Fruit fly (Drosophila melanogaster) whole organism, prepupa: ENCODE results near the gene CG10428.

ENCODE experiments used
- CG11902 ChIP-seq: fragments of 200-800 bp; sonication (Bioruptor generic); optimal IDR thresholded peaks from 3 replicates; lab custom pipeline; 2016; ENCODE audit warnings: missing biosample characterization, missing genetic modification characterization
- CG16779 ChIP-seq: fragments of 200-800 bp; sonication (Bioruptor generic); optimal IDR thresholded peaks from 3 replicates; lab custom pipeline; 2017; ENCODE audit warnings: missing biosample characterization, mild to moderate bottlenecking, missing genetic modification characterization
- CG3919 ChIP-seq: fragments of 200-800 bp; sonication (Bioruptor generic); optimal IDR thresholded peaks from 3 replicates; lab custom pipeline; 2016; ENCODE audit warnings: missing biosample characterization, missing genetic modification characterization
- CG8119 ChIP-seq: fragments of 200-800 bp; sonication (Bioruptor generic); IDR thresholded peaks from 3 replicates; pipeline ENCODE4 v1.3.6; 2022; ENCODE audit warnings: missing biosample characterization, missing genetic modification characterization
- Eip93F ChIP-seq: fragments of 200-800 bp; sonication (Bioruptor generic); optimal IDR thresholded peaks from 2 replicates; lab custom pipeline; 2016; ENCODE audit warnings: missing biosample characterization, mild to moderate bottlenecking, missing genetic modification characterization
- Hr39 ChIP-seq: fragments of 200-800 bp; sonication (Bioruptor generic); optimal IDR thresholded peaks from 2 replicates; lab custom pipeline; 2016; ENCODE audit warnings: missing biosample characterization, missing genetic modification characterization
- Met ChIP-seq: fragments of 200-800 bp; sonication (Bioruptor generic); optimal IDR thresholded peaks from 3 replicates; lab custom pipeline; 2016; ENCODE audit warnings: missing biosample characterization, missing genetic modification characterization
- Sox14 ChIP-seq: fragments of 200-800 bp; sonication (Bioruptor generic); optimal IDR thresholded peaks from 3 replicates; lab custom pipeline; 2016; ENCODE audit warnings: missing biosample characterization, missing genetic modification characterization
- Sox15 ChIP-seq: fragments of 200-800 bp; sonication (Bioruptor generic); optimal IDR thresholded peaks from 3 replicates; lab custom pipeline; 2016; ENCODE audit warnings: missing biosample characterization, missing genetic modification characterization
- esn ChIP-seq: fragments of 200-800 bp; sonication (Bioruptor generic); optimal IDR thresholded peaks from 2 replicates; lab custom pipeline; 2016; ENCODE audit warnings: missing biosample characterization, mild to moderate bottlenecking, missing genetic modification characterization, moderate library complexity
- salr ChIP-seq, 2 experiments: fragments of 200-800 bp; sonication (Bioruptor generic); optimal IDR thresholded peaks; 3 replicates each; lab custom pipeline; 2016 to 2018; ENCODE audit warnings: missing biosample characterization in 2 of 2, missing genetic modification characterization in 2 of 2, mild to moderate bottlenecking in 1 of 2
- spab ChIP-seq: fragments of 200-800 bp; sonication (Bioruptor generic); optimal IDR thresholded peaks from 2 replicates; lab custom pipeline; 2017; ENCODE audit warnings: missing biosample characterization, mild to moderate bottlenecking, missing genetic modification characterization, missing genetic modification reagents
- ss ChIP-seq, 2 experiments: fragments of 200-800 bp; sonication (Bioruptor generic); optimal IDR thresholded peaks; 2 replicates in 1 of 2; 3 replicates in 1 of 2; lab custom pipeline; 2017 to 2018; ENCODE audit warnings: mild to moderate bottlenecking in 2 of 2, missing biosample characterization in 2 of 2, missing genetic modification characterization in 2 of 2, moderate library complexity in 1 of 2
- svp ChIP-seq: fragments of 200-800 bp; sonication (Bioruptor generic); peaks from one replicate; lab custom pipeline; 2016; ENCODE audit warnings: missing biosample characterization, missing genetic modification characterization

dm6 chr2L:18981484-18981883 is 32.8 kb downstream of the CG10428 start:
- no peak for TF ChIP-seq esn (GFP tag; lab: Kevin White, UChicago)
- TF ChIP-seq CG3919 (GFP tag; lab: Kevin White, UChicago), result no peak
- no peak for TF ChIP-seq ss (GFP tag; optimal IDR thresholded peaks at IDR 0.05; lab: Kevin White, UChicago)
- TF ChIP-seq CG16779 (tag; lab: Kevin White, UChicago), result no peak
- no peak for TF ChIP-seq Sox15
- TF ChIP-seq svp, result no peak
- no peak for TF ChIP-seq Hr39 (GFP tag; lab: Kevin White, UChicago)
- no peak for TF ChIP-seq Sox14 (GFP tag; lab: Kevin White, UChicago)
- TF ChIP-seq Eip93F, result no peak
- TF ChIP-seq CG8119 (GFP tag; lab: Robert Waterston, UW), result no peak
- no peak for TF ChIP-seq spab (GFP tag; lab: Kevin White, UChicago)
- TF ChIP-seq salr (GFP tag; optimal IDR thresholded peaks at IDR 0.05; lab: Kevin White, UChicago), result no peak
- TF ChIP-seq CG11902 (GFP tag; lab: Kevin White, UChicago), result no peak
- TF ChIP-seq Met, result no peak
